Worm (Caenorhabditis elegans): ENCODE data around the gene fat-4.
A peak's percentile ranks its signal among the peaks of the same experiment; 100 is the strongest.
"Not testable (repeated sequence)": the region's sequence is repeated elsewhere in the genome, so short reads cannot be mapped to it uniquely, and the experiment has no call there.

The fat-4 gene

DNA sequence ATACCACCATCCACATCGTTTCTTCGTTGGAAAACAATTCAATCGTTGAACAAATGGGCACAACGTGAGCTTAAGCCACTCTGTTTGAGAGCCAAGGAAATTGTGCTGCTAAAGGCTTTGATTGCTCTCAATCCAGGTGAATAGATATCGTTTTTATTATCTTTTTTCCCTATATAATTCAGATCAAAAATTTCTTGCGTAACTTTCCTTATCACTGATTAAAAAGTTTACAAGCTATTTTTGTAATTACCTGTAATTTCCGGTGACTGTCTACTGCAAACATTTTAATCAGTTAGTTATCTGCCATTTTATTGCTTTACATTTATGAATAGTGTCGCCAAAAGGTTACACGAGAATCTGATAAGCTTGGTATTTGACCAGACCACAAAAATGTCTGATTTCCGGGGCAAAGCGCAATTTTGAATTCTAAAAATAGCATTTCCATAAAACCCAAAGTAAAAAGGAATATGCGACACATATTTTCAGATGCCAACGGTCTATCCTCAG, 36.5 kb upstream of the fat-4 start:
- peak; percentile 12 for TF ChIP-seq nhr-80 (tag; optimal IDR thresholded peaks at IDR 0.05)
- TF ChIP-seq die-1 (tag; optimal IDR thresholded peaks at IDR 0.05), result no peak
- TF ChIP-seq egl-44 (GFP tag; IDR thresholded peaks at IDR 0.05), result no peak

DNA sequence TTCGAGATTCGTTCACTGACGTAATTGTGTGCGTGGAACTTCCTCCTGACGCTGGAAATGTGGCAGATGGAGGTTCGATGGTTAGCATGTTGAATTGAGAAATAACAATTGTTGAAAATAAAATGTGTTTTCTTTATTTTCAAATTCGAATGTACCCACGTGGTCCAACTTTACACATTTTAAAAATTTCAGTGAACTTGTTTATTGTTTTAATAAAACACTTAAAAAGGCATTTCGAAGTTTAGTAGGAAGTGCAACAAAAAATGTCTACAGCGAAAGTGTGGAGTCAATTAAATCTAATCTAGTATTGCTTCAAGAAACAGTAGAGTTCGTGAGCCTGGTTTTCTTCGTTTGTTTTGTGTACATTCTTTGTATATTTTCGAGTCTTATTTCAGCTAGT, 33.0 kb upstream of the fat-4 start, which contains the start of gene ssp-36:
TSS of gene ssp-36 (minus strand) at position 101 of the 400 bp plus-strand sequence.
- TF ChIP-seq Y67H2A.10 (GFP tag; conservative IDR thresholded peaks at IDR 0.05), result no peak

- TF ChIP-seq sptf-2 (GFP tag; optimal IDR thresholded peaks at IDR 0.05); aptf-3 (GFP tag; IDR thresholded peaks at IDR 0.05); lin-35 (GFP tag; optimal IDR thresholded peaks at IDR 0.05): not testable (repeated sequence)
These were observed 32.2 kb upstream of the fat-4 start, which contains the start of gene msp-79 for ce11 chrIV:9767054-9767453. Gene msp-79 (minus strand): TSS chrIV:9767154.

- TF ChIP-seq ekl-4 (GFP tag; IDR thresholded peaks at IDR 0.05); F52B5.7 (tag; optimal IDR thresholded peaks at IDR 0.05); egl-18 (GFP tag; IDR thresholded peaks at IDR 0.05): not testable (repeated sequence)
These were observed 29.5 kb upstream of the fat-4 start, which contains the start of gene msp-78 for ce11 chrIV:9769746-9770145. Gene msp-78 (plus strand): TSS chrIV:9770046.

DNA sequence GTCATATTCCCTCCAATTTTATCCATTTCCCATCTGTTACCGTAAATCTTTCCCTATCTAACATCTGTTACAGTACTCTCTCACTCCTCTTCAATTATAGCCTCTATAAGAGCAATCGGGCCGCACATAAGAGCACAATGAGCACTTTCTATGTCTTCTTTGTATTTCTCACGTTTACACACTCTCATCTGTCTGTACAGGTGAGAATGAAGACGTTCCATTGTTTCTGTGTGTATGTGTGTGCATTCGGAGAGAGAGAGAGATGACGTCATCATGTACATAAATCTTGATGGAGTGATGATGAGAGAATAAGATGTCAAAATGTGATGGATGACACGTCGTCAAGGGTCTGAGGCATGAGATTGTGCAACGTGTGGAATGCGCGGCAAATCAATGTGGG, 28.4 kb upstream of the fat-4 start:
- TF ChIP-seq ama-1 (optimal IDR thresholded peaks at IDR 0.05), result no peak
- no peak for TF ChIP-seq ama-1 (GFP tag; optimal IDR thresholded peaks at IDR 0.05)
- peak; percentile 95 for TF ChIP-seq unc-62 (GFP tag; optimal IDR thresholded peaks at IDR 0.05)

DNA sequence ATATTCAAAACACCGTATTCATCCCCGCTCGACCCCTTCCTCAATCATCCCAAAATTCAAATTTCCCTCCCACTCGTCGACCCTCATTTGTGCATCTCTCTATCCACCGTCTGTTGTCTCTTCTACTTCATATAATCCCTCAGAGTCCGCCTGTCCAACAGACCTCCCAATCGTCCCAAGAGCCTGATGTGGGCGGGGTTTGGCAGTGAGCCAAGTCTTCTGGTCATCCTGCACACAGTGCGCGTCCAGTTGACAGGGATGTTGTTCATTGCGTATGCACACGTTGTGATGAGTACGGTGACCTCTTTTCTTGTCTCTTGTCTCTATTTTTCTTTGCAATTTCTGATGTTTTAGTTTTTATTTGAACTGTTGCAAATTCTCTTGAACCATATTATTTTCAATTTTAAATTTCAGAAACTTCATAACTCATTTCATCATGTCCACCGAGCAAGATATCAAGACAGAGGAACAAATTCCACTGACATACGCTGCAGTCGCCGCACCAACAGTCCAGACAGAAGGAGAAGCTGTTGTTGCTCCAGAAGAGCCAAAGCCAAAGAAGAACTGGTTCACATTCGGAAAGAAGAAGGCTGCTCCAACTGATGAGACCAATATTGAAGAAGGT, 27.0 kb upstream of the fat-4 start, which contains the start of gene cav-1:
TSS of gene cav-1 (plus strand) at position 415 of the 625 bp plus-strand sequence.
- TF ChIP-seq unc-62 (GFP tag; optimal IDR thresholded peaks at IDR 0.05), result peak; percentile 34
- TF ChIP-seq aptf-2 (GFP tag; conservative IDR thresholded peaks at IDR 0.05), result 0 out of 2 replicates have a peak, but pooled peaks have one; percentile 53
- no peak for TF ChIP-seq D2030.7 (GFP tag; IDR thresholded peaks at IDR 0.05)

- TF ChIP-seq tlf-1 (GFP tag; optimal IDR thresholded peaks at IDR 0.05) (no peak), let-526 (GFP tag; IDR thresholded peaks at IDR 0.05) (no peak), cebp-1 (GFP tag; IDR thresholded peaks at IDR 0.05) (no peak), cebp-1 (tag; optimal IDR thresholded peaks at IDR 0.05) (no peak), Y53F4B.3 (GFP tag; IDR thresholded peaks at IDR 0.05) (no peak)
These were observed 25.8 kb upstream of the fat-4 start for ce11 chrIV:9773441-9773840.

- TF ChIP-seq lin-54 (GFP tag; optimal IDR thresholded peaks at IDR 0.05) (peak; percentile 58), efl-1 (GFP tag; optimal IDR thresholded peaks at IDR 0.05) (peak; percentile 46), bed-1 (GFP tag; IDR thresholded peaks at IDR 0.05) (no peak), nhr-90 (tag; optimal IDR thresholded peaks at IDR 0.05) (no peak), F23B12.7 (tag; optimal IDR thresholded peaks at IDR 0.05; ENCODE audit: insufficient read depth) (no peak), aptf-3 (GFP tag; IDR thresholded peaks at IDR 0.05) (no peak), nfya-1 (tag; optimal IDR thresholded peaks at IDR 0.05; ENCODE audit: borderline replicate concordance, insufficient read depth) (no peak), dox-1 (GFP tag; IDR thresholded peaks at IDR 0.05) (no peak), snpc-4 (GFP tag; optimal IDR thresholded peaks at IDR 0.05) (no peak), snpc-4 (tag; optimal IDR thresholded peaks at IDR 0.05) (peak in 1 of 4 experiments; percentile 26), snpc-1.1 (tag; optimal IDR thresholded peaks at IDR 0.05; ENCODE audit: insufficient read depth) (no peak), K11D2.4 (GFP tag; IDR thresholded peaks at IDR 0.05) (no peak), madf-6 (GFP tag; IDR thresholded peaks at IDR 0.05) (0 out of 2 replicates have a peak, but pooled peaks have one; percentile 27), ztf-26 (tag; optimal IDR thresholded peaks at IDR 0.05) (no peak), somi-1 (GFP tag; optimal IDR thresholded peaks at IDR 0.05) (no peak), T26A5.8 (tag; optimal IDR thresholded peaks at IDR 0.05) (no peak), F52B5.7 (tag; optimal IDR thresholded peaks at IDR 0.05) (no peak), tlf-1 (GFP tag; optimal IDR thresholded peaks at IDR 0.05) (no peak)
These were observed 21.7 kb upstream of the fat-4 start, which contains the start of gene sna-2 for ce11 chrIV:9777535-9777934. Gene sna-2 (minus strand): TSS chrIV:9777634.

All from whole organism, young adult.